Worm (Caenorhabditis elegans) whole organism, L4 larva: Measurements from ENCODE around the gene Y113G7B.12.

Experiments used
- F26F4.8 ChIP-seq: fragments of 200-800 bp; sonication (Bioruptor generic); conservative IDR thresholded peaks from 2 replicates; pipeline ENCODE4 v1.3.6; 2022; ENCODE audit warnings: missing genetic modification characterization, missing compliant biosample characterization
- F37D6.2 ChIP-seq: sonication (generic microtip); optimal IDR thresholded peaks from 2 replicates; lab custom pipeline; 2016; ENCODE audit warnings: mild to moderate bottlenecking, missing genetic modification characterization, missing compliant biosample characterization
- F49E8.2 ChIP-seq: sonication (generic microtip); optimal IDR thresholded peaks from 2 replicates; lab custom pipeline; 2016; ENCODE audit warnings: missing compliant biosample characterization, mild to moderate bottlenecking, missing genetic modification characterization, borderline replicate concordance
- Y48G9A.11 ChIP-seq: fragments of 200-800 bp; sonication (Bioruptor generic); IDR thresholded peaks from 2 replicates; pipeline ENCODE4 v1.3.6; 2022; ENCODE audit warnings: missing genetic modification reagents, missing genetic modification characterization, missing compliant biosample characterization
- Y5F2A.4 ChIP-seq: fragments of 200-800 bp; sonication (Bioruptor generic); optimal IDR thresholded peaks from 2 replicates; lab custom pipeline; 2018; ENCODE audit warnings: mild to moderate bottlenecking, missing genetic modification characterization, missing compliant biosample characterization
- ZK337.2 ChIP-seq: fragments of 200-800 bp; sonication (Bioruptor generic); IDR thresholded peaks from 2 replicates; pipeline ENCODE4 v1.3.6; 2022; ENCODE audit warnings: missing genetic modification reagents, missing genetic modification characterization, missing compliant biosample characterization
- aha-1 ChIP-seq: fragments of 150-350 bp; peaks from one replicate; lab custom pipeline; 2014; ENCODE audit warnings: missing biosample characterization, missing genetic modification characterization
- ama-1 ChIP-seq: fragments of 150-350 bp; optimal IDR thresholded peaks from 2 replicates; lab custom pipeline; 2014; ENCODE audit warnings: inconsistent platforms, mixed read lengths
- arid-1 ChIP-seq: fragments of 200-800 bp; sonication (Bioruptor generic); conservative IDR thresholded peaks from 2 replicates; pipeline ENCODE4 v1.3.6; 2022; ENCODE audit warnings: missing genetic modification reagents, missing genetic modification characterization, missing compliant biosample characterization
- ceh-32 ChIP-seq: sonication (generic microtip); optimal IDR thresholded peaks from 2 replicates; lab custom pipeline; 2016; ENCODE audit warnings: mild to moderate bottlenecking, missing genetic modification characterization, missing compliant biosample characterization; ENCODE audit not compliant: poor library complexity
- ceh-82 ChIP-seq: sonication (generic microtip); optimal IDR thresholded peaks from 2 replicates; lab custom pipeline; 2017; ENCODE audit warnings: missing biosample characterization, missing genetic modification characterization
- ces-1 ChIP-seq: fragments of 150-350 bp; sonication (generic microtip); optimal IDR thresholded peaks from 4 replicates; lab custom pipeline; 2014; ENCODE audit warnings: missing biosample characterization, missing genetic modification reagents, missing genetic modification characterization
- cey-2 ChIP-seq: sonication (generic microtip); optimal IDR thresholded peaks from 3 replicates; lab custom pipeline; 2017; ENCODE audit warnings: missing genetic modification characterization, mild to moderate bottlenecking, missing compliant biosample characterization, antibody characterized with exemption, borderline replicate concordance; ENCODE audit not compliant: insufficient read depth
- daf-12 ChIP-seq: fragments of 150-350 bp; optimal IDR thresholded peaks from 2 replicates; lab custom pipeline; 2014; ENCODE audit warnings: missing biosample characterization, missing genetic modification reagents, missing genetic modification characterization
- daf-16 ChIP-seq, 3 experiments: sonication (generic microtip); optimal IDR thresholded peaks; 2 replicates each; lab custom pipeline; 2016 to 2017; ENCODE audit warnings: missing genetic modification characterization in 3 of 3, missing genetic modification reagents in 3 of 3, mild to moderate bottlenecking in 2 of 3, missing compliant biosample characterization in 2 of 3, missing biosample characterization in 1 of 3, moderate library complexity in 1 of 3
- daf-8 ChIP-seq: fragments of 200-800 bp; sonication (Bioruptor generic); IDR thresholded peaks from 2 replicates; pipeline ENCODE4 v1.3.6; 2022; ENCODE audit warnings: missing genetic modification characterization, missing compliant biosample characterization
- dmd-6 ChIP-seq: fragments of 200-800 bp; sonication (Bioruptor generic); IDR thresholded peaks from 2 replicates; pipeline ENCODE4 v1.3.6; 2022; ENCODE audit warnings: missing genetic modification reagents, missing genetic modification characterization, missing compliant biosample characterization
- dmd-8 ChIP-seq: fragments of 200-800 bp; sonication (Bioruptor generic); IDR thresholded peaks from 2 replicates; pipeline ENCODE4 v1.3.6; 2022; ENCODE audit warnings: missing genetic modification characterization, missing compliant biosample characterization
- dve-1 ChIP-seq: sonication (generic microtip); optimal IDR thresholded peaks from 2 replicates; lab custom pipeline; 2017; ENCODE audit warnings: antibody characterized with exemption, mild to moderate bottlenecking, missing genetic modification characterization, missing compliant biosample characterization; ENCODE audit not compliant: insufficient read depth
- hif-1 ChIP-seq, 2 experiments: sonication (generic microtip); optimal IDR thresholded peaks; 2 replicates each; lab custom pipeline; 2016 to 2017; ENCODE audit warnings: missing compliant biosample characterization in 2 of 2, missing genetic modification characterization in 2 of 2, missing genetic modification reagents in 2 of 2, missing genotype in 2 of 2, mild to moderate bottlenecking in 1 of 2
- hlh-11 ChIP-seq: fragments of 200-800 bp; sonication (Bioruptor generic); optimal IDR thresholded peaks from 2 replicates; lab custom pipeline; 2018; ENCODE audit warnings: mild to moderate bottlenecking, missing genetic modification characterization, missing compliant biosample characterization
- hlh-30 ChIP-seq: sonication (generic microtip); optimal IDR thresholded peaks from 2 replicates; lab custom pipeline; 2017; ENCODE audit warnings: antibody characterized with exemption, mild to moderate bottlenecking, missing genetic modification characterization, missing compliant biosample characterization; ENCODE audit not compliant: insufficient read depth
- hmg-1.1 ChIP-seq: fragments of 200-800 bp; sonication (Bioruptor generic); IDR thresholded peaks from 2 replicates; pipeline ENCODE4 v1.3.6; 2022; ENCODE audit warnings: missing genetic modification reagents, missing genetic modification characterization, missing compliant biosample characterization
- lim-7 ChIP-seq: fragments of 200-800 bp; sonication (Bioruptor generic); IDR thresholded peaks from 2 replicates; pipeline ENCODE4 v1.3.6; 2022; ENCODE audit warnings: missing genetic modification characterization, missing compliant biosample characterization
- lin-1 ChIP-seq: fragments of 200-800 bp; sonication (Bioruptor generic); IDR thresholded peaks from 2 replicates; pipeline ENCODE4 v1.3.6; 2022; ENCODE audit warnings: missing genetic modification reagents, missing genetic modification characterization, missing compliant biosample characterization
- lir-3 ChIP-seq: sonication (generic microtip); optimal IDR thresholded peaks from 2 replicates; lab custom pipeline; 2016; ENCODE audit warnings: mild to moderate bottlenecking, missing genetic modification characterization, missing compliant biosample characterization
- lsy-2 ChIP-seq, 2 experiments: fragments of 150-350 bp in 1 of 2; sonication (generic microtip) in 1 of 2; optimal IDR thresholded peaks; 2 replicates each; lab custom pipeline; 2014 to 2017; ENCODE audit warnings: missing biosample characterization in 2 of 2, missing genetic modification characterization in 2 of 2
- madf-9 ChIP-seq: fragments of 200-800 bp; sonication (Bioruptor generic); conservative IDR thresholded peaks from 2 replicates; pipeline ENCODE4 v1.3.6; 2022; ENCODE audit warnings: missing genetic modification reagents, missing genetic modification characterization, missing compliant biosample characterization
- mes-2 ChIP-seq: sonication (generic microtip); optimal IDR thresholded peaks from 2 replicates; lab custom pipeline; 2016; ENCODE audit warnings: missing genotype, mild to moderate bottlenecking, missing genetic modification characterization, missing compliant biosample characterization; ENCODE audit not compliant: poor library complexity, severe bottlenecking
- mxl-3 ChIP-seq: fragments of 200-800 bp; sonication (Bioruptor generic); optimal IDR thresholded peaks from 2 replicates; lab custom pipeline; 2018; ENCODE audit warnings: mild to moderate bottlenecking, missing genetic modification characterization, missing compliant biosample characterization
- nhr-10 ChIP-seq: fragments of 150-350 bp; optimal IDR thresholded peaks from 2 replicates; lab custom pipeline; 2014; ENCODE audit warnings: missing biosample characterization, missing genetic modification characterization
- nhr-102 ChIP-seq: sonication (generic microtip); optimal IDR thresholded peaks from 2 replicates; lab custom pipeline; 2016; ENCODE audit warnings: mild to moderate bottlenecking, missing genetic modification characterization, moderate library complexity, missing compliant biosample characterization
- nhr-111 ChIP-seq: fragments of 200-800 bp; sonication (Bioruptor generic); optimal IDR thresholded peaks from 2 replicates; lab custom pipeline; 2018; ENCODE audit warnings: mild to moderate bottlenecking, missing genetic modification characterization, missing compliant biosample characterization
- nhr-237 ChIP-seq: sonication (generic microtip); optimal IDR thresholded peaks from 2 replicates; lab custom pipeline; 2017; ENCODE audit warnings: missing biosample characterization, missing genetic modification characterization
- nhr-25 ChIP-seq: sonication (generic microtip); optimal IDR thresholded peaks from 2 replicates; lab custom pipeline; 2017; ENCODE audit warnings: missing genetic modification characterization, mild to moderate bottlenecking, missing compliant biosample characterization, antibody characterized with exemption, moderate library complexity, borderline replicate concordance; ENCODE audit not compliant: insufficient read depth
- nhr-28 ChIP-seq: fragments of 150-350 bp; optimal IDR thresholded peaks from 2 replicates; lab custom pipeline; 2014; ENCODE audit warnings: missing biosample characterization, missing genetic modification characterization
- nhr-41 ChIP-seq: fragments of 200-800 bp; sonication (Bioruptor generic); IDR thresholded peaks from 2 replicates; pipeline ENCODE4 v1.3.6; 2022; ENCODE audit warnings: missing genetic modification reagents, missing genetic modification characterization, missing compliant biosample characterization
- nhr-77 ChIP-seq: fragments of 150-350 bp; optimal IDR thresholded peaks from 2 replicates; lab custom pipeline; 2014; ENCODE audit warnings: missing biosample characterization, missing genetic modification characterization
- pha-4 ChIP-seq, 2 experiments: fragments of 150-350 bp in 1 of 2; fragments of 200-800 bp in 1 of 2; sonication (Bioruptor generic) in 1 of 2; IDR thresholded peaks in 1 of 2; optimal IDR thresholded peaks in 1 of 2; 2 replicates each; pipeline versions ENCODE4 v1.3.6 to Lab custom; 2014 to 2022; ENCODE audit warnings: missing genetic modification characterization in 2 of 2, missing genetic modification reagents in 2 of 2, missing biosample characterization in 1 of 2, missing compliant biosample characterization in 1 of 2
- rbr-2 ChIP-seq: sonication (generic microtip); optimal IDR thresholded peaks from 2 replicates; lab custom pipeline; 2016; ENCODE audit warnings: missing genotype, missing genetic modification characterization, missing compliant biosample characterization
- saeg-2 ChIP-seq: fragments of 200-800 bp; sonication (Bioruptor generic); IDR thresholded peaks from 2 replicates; pipeline ENCODE4 v1.3.6; 2022; ENCODE audit warnings: missing genetic modification reagents, missing genetic modification characterization, missing compliant biosample characterization
- tra-1 ChIP-seq: fragments of 200-800 bp; sonication (Bioruptor generic); IDR thresholded peaks from 2 replicates; pipeline ENCODE4 v1.3.6; 2022; ENCODE audit warnings: missing genetic modification reagents, missing genetic modification characterization, missing compliant biosample characterization
- vab-7 ChIP-seq: fragments of 200-800 bp; sonication (Bioruptor generic); IDR thresholded peaks from 2 replicates; pipeline ENCODE4 v1.3.6; 2022; ENCODE audit warnings: missing genetic modification reagents, missing genetic modification characterization, missing compliant biosample characterization
- zag-1 ChIP-seq: fragments of 150-350 bp; optimal IDR thresholded peaks from 2 replicates; lab custom pipeline; 2014; ENCODE audit warnings: missing biosample characterization, missing genetic modification characterization
- zfp-3 ChIP-seq: fragments of 200-800 bp; sonication (Bioruptor generic); conservative IDR thresholded peaks from 2 replicates; pipeline ENCODE4 v1.3.6; 2022; ENCODE audit warnings: missing genetic modification reagents, missing genetic modification characterization, missing compliant biosample characterization

The Y113G7B.12 gene

ce11 chrV:20164059-20164892, 48.2 kb downstream of the Y113G7B.12 start, which contains the start of gene F19B2.5 (continued):
- TF ChIP-seq lin-1 (GFP tag; lab: Robert Waterston, UW), result peak; percentile 62; the same call in 1 of the 2 replicates
- TF ChIP-seq nhr-111 (GFP tag; lab: Kevin White, UChicago), result no peak
- 0 out of 2 replicates have a peak, but pooled peaks have one; percentile 40 for TF ChIP-seq nhr-41
- TF ChIP-seq lir-3, result no peak
- TF ChIP-seq cey-2 (tag; lab: Kevin White, UChicago), result no peak
- no peak for TF ChIP-seq ceh-32 (tag; lab: Kevin White, UChicago)
- no peak for TF ChIP-seq Y5F2A.4
- no peak for TF ChIP-seq arid-1 (GFP tag; lab: Robert Waterston, UW)
- TF ChIP-seq nhr-237 (tag; lab: Kevin White, UChicago), result no peak
- TF ChIP-seq madf-9 (GFP tag; lab: Robert Waterston, UW), result 0 out of 2 replicates have a peak, but pooled peaks have one; percentile 13
- no peak for TF ChIP-seq zag-1 (tag; lab: Kevin White, UChicago)
- TF ChIP-seq ama-1 (lab: Kevin White, UChicago), result peak; percentile 88
- no peak for TF ChIP-seq rbr-2 (tag; lab: Kevin White, UChicago)
- peak; percentile 92 for TF ChIP-seq aha-1 (tag; lab: Kevin White, UChicago)
- no peak for TF ChIP-seq nhr-25 (tag; lab: Kevin White, UChicago)
- TF ChIP-seq hlh-11, result peak; percentile 88
- no peak for TF ChIP-seq vab-7 (GFP tag; lab: Robert Waterston, UW)
- no peak for TF ChIP-seq Y48G9A.11
- TF ChIP-seq pha-4 (GFP tag; IDR thresholded peaks at IDR 0.05; lab: Robert Waterston, UW), result 0 out of 2 replicates have a peak, but pooled peaks have one; percentile 50
- no peak for TF ChIP-seq pha-4 (tag; optimal IDR thresholded peaks at IDR 0.05; lab: Kevin White, UChicago)
- no peak for TF ChIP-seq mxl-3 (GFP tag; lab: Kevin White, UChicago)
- peak in 1 of 2 experiments; percentile 53 for TF ChIP-seq lsy-2 (tag; optimal IDR thresholded peaks at IDR 0.05; lab: Kevin White, UChicago)
- peak; percentile 49 for TF ChIP-seq nhr-77 (tag; lab: Kevin White, UChicago)
- TF ChIP-seq hlh-30, result peak; percentile 69
- TF ChIP-seq daf-12 (tag; lab: Kevin White, UChicago), result no peak
- TF ChIP-seq ces-1 (GFP tag; lab: Kevin White, UChicago), result no peak
- TF ChIP-seq dmd-8 (GFP tag; lab: Robert Waterston, UW), result no peak
- no peak for TF ChIP-seq F37D6.2 (tag; lab: Kevin White, UChicago)
- TF ChIP-seq hmg-1.1 (GFP tag; lab: Robert Waterston, UW), result 0 out of 2 replicates have a peak, but pooled peaks have one; percentile 6
- no peak for TF ChIP-seq F26F4.8 (GFP tag; lab: Robert Waterston, UW)

ce11 chrV:20163105-20163449, 49.4 kb downstream of the Y113G7B.12 start:
- TF ChIP-seq nhr-10 (tag; lab: Kevin White, UChicago) (peak; percentile 7), dve-1 (tag; lab: Kevin White, UChicago) (peak; percentile 31), ceh-82 (tag; lab: Kevin White, UChicago) (no peak), nhr-28 (tag; lab: Kevin White, UChicago) (no peak), hif-1 (tag; optimal IDR thresholded peaks at IDR 0.05; lab: Kevin White, UChicago) (no peak), daf-16 (GFP tag; optimal IDR thresholded peaks at IDR 0.05; lab: Kevin White, UChicago) (no peak), daf-16 (tag; optimal IDR thresholded peaks at IDR 0.05; lab: Kevin White, UChicago) (peak; percentile 51), rbr-2 (tag; lab: Kevin White, UChicago) (no peak), lim-7 (0 out of 2 replicates have a peak, but pooled peaks have one; percentile 23), lin-1 (GFP tag; lab: Robert Waterston, UW) (peak; percentile 46; the same call in 1 of the 2 replicates), zfp-3 (peak; percentile 90), daf-8 (GFP tag; lab: Robert Waterston, UW) (no peak), ama-1 (lab: Kevin White, UChicago) (peak; percentile 65), saeg-2 (GFP tag; lab: Robert Waterston, UW) (peak; percentile 56; the same call in 1 of the 2 replicates), aha-1 (tag; lab: Kevin White, UChicago) (peak; percentile 38), mes-2 (tag; lab: Kevin White, UChicago) (peak; percentile 18), dmd-6 (peak; percentile 16; the same call in 1 of the 2 replicates), F49E8.2 (no peak), nhr-102 (tag; lab: Kevin White, UChicago) (no peak), ZK337.2 (GFP tag; lab: Robert Waterston, UW) (0 out of 2 replicates have a peak, but pooled peaks have one; percentile 22), tra-1 (peak; percentile 22; the same call in 1 of the 2 replicates)
